Fruit fly (Drosophila melanogaster) whole organism, embryonic: ENCODE data around the gene Parg.

Source experiments
- Adf1 ChIP-seq: fragments of 200-800 bp; sonication (Bioruptor generic); IDR thresholded peaks from 2 replicates; pipeline ENCODE4 v1.3.6; 2022; ENCODE audit warnings: missing biosample characterization, missing genetic modification characterization
- Atf-2 ChIP-seq: fragments of 200-800 bp; sonication (Bioruptor generic); optimal IDR thresholded peaks from 2 replicates; lab custom pipeline; 2016; ENCODE audit warnings: missing biosample characterization, missing genetic modification characterization
- Bgb ChIP-seq: fragments of 200-800 bp; sonication (Bioruptor generic); IDR thresholded peaks from 2 replicates; pipeline ENCODE4 v1.3.6; 2022; ENCODE audit warnings: missing biosample characterization, missing genetic modification characterization; ENCODE audit not compliant: partially characterized antibody
- Blimp-1 ChIP-seq: fragments of 200-800 bp; sonication (Bioruptor generic); optimal IDR thresholded peaks from 3 replicates; lab custom pipeline; 2018; ENCODE audit warnings: missing biosample characterization, missing genetic modification characterization, mild to moderate bottlenecking, moderate library complexity, missing genetic modification reagents
- C15 ChIP-seq: fragments of 200-800 bp; sonication (Bioruptor generic); IDR thresholded peaks from 3 replicates; pipeline ENCODE4 v1.3.6; 2022; ENCODE audit warnings: missing biosample characterization, missing genetic modification characterization
- CG10209 ChIP-seq: fragments of 200-800 bp; sonication (Bioruptor generic); optimal IDR thresholded peaks from 3 replicates; lab custom pipeline; 2017; ENCODE audit warnings: missing biosample characterization, mild to moderate bottlenecking, missing genetic modification characterization, missing genetic modification reagents
- CG10274 ChIP-seq: fragments of 200-800 bp; sonication (Bioruptor generic); optimal IDR thresholded peaks from 3 replicates; lab custom pipeline; 2017; ENCODE audit warnings: missing biosample characterization, mild to moderate bottlenecking, missing genetic modification characterization
- CG10462 ChIP-seq: fragments of 200-800 bp; sonication (Bioruptor generic); optimal IDR thresholded peaks from 2 replicates; lab custom pipeline; 2016; ENCODE audit warnings: missing biosample characterization, missing genetic modification characterization
- CG11456 ChIP-seq: fragments of 200-800 bp; sonication (Bioruptor generic); IDR thresholded peaks from 3 replicates; pipeline ENCODE4 v1.3.6; 2022; ENCODE audit warnings: missing biosample characterization, missing genetic modification characterization
- CG11723 ChIP-seq: fragments of 200-800 bp; sonication (Bioruptor generic); optimal IDR thresholded peaks from 2 replicates; lab custom pipeline; 2017; ENCODE audit warnings: missing biosample characterization, mild to moderate bottlenecking, missing genetic modification characterization
- CG12942 ChIP-seq: fragments of 200-800 bp; sonication (Bioruptor generic); optimal IDR thresholded peaks from 3 replicates; lab custom pipeline; 2016; ENCODE audit warnings: missing biosample characterization, missing genetic modification characterization
- CG14667 ChIP-seq: fragments of 200-800 bp; sonication (Bioruptor generic); IDR thresholded peaks from 2 replicates; pipeline ENCODE4 v1.3.6; 2022; ENCODE audit warnings: missing biosample characterization, missing genetic modification characterization
- CG1529 ChIP-seq: fragments of 200-800 bp; sonication (Bioruptor generic); optimal IDR thresholded peaks from 3 replicates; lab custom pipeline; 2018; ENCODE audit warnings: missing biosample characterization, missing genetic modification characterization
- CG1603 ChIP-seq: fragments of 200-800 bp; sonication (Bioruptor generic); optimal IDR thresholded peaks from 2 replicates; lab custom pipeline; 2019; ENCODE audit warnings: missing biosample characterization, mild to moderate bottlenecking, missing genetic modification characterization, moderate library complexity
- CG18476 ChIP-seq: fragments of 200-800 bp; sonication (Bioruptor generic); optimal IDR thresholded peaks from 2 replicates; lab custom pipeline; 2016; ENCODE audit warnings: missing biosample characterization, mild to moderate bottlenecking, missing genetic modification characterization
- CG18619 ChIP-seq: fragments of 200-800 bp; sonication (Bioruptor generic); optimal IDR thresholded peaks from 3 replicates; lab custom pipeline; 2017; ENCODE audit warnings: missing biosample characterization, mild to moderate bottlenecking, missing genetic modification characterization
- CG2116 ChIP-seq: fragments of 200-800 bp; sonication (Bioruptor generic); optimal IDR thresholded peaks from 3 replicates; lab custom pipeline; 2018; ENCODE audit warnings: missing biosample characterization, mild to moderate bottlenecking, missing genetic modification characterization
- CG3163 ChIP-seq: fragments of 200-800 bp; sonication (Bioruptor generic); optimal IDR thresholded peaks from 3 replicates; lab custom pipeline; 2016; ENCODE audit warnings: missing biosample characterization, missing genetic modification characterization
- CG34376 ChIP-seq: fragments of 200-800 bp; sonication (Bioruptor generic); optimal IDR thresholded peaks from 2 replicates; lab custom pipeline; 2018; ENCODE audit warnings: missing biosample characterization, mild to moderate bottlenecking, missing genetic modification characterization
- CG4404 ChIP-seq: fragments of 200-800 bp; sonication (Bioruptor generic); IDR thresholded peaks from 2 replicates; pipeline ENCODE4 v1.3.6; 2022; ENCODE audit warnings: missing biosample characterization, missing genetic modification characterization
- CG6254 ChIP-seq: fragments of 200-800 bp; sonication (Bioruptor generic); optimal IDR thresholded peaks from 3 replicates; lab custom pipeline; 2017; ENCODE audit warnings: mild to moderate bottlenecking, missing biosample characterization, missing genetic modification reagents, missing genetic modification characterization
- CG7271 ChIP-seq: fragments of 200-800 bp; sonication (Bioruptor generic); optimal IDR thresholded peaks from 2 replicates; lab custom pipeline; 2018; ENCODE audit warnings: missing biosample characterization, mild to moderate bottlenecking, missing genetic modification characterization, moderate library complexity
- CG8944 ChIP-seq: fragments of 200-800 bp; sonication (Bioruptor generic); optimal IDR thresholded peaks from 3 replicates; lab custom pipeline; 2016; ENCODE audit warnings: missing biosample characterization, missing genetic modification characterization
- CG9609 ChIP-seq: fragments of 200-800 bp; sonication (Bioruptor generic); optimal IDR thresholded peaks from 3 replicates; lab custom pipeline; 2016; ENCODE audit warnings: missing biosample characterization, missing genetic modification characterization
- CoRest ChIP-seq: fragments of 200-800 bp; sonication (Bioruptor generic); optimal IDR thresholded peaks from 3 replicates; lab custom pipeline; 2018; ENCODE audit warnings: missing biosample characterization, mild to moderate bottlenecking, missing genetic modification characterization, moderate library complexity
- Dref ChIP-seq: fragments of 200-800 bp; sonication (Bioruptor generic); IDR thresholded peaks from 2 replicates; pipeline ENCODE4 v1.3.6; 2022; ENCODE audit warnings: missing biosample characterization, missing genetic modification characterization
- H2.0 ChIP-seq: fragments of 200-800 bp; sonication (Bioruptor generic); IDR thresholded peaks from 2 replicates; pipeline ENCODE4 v1.3.6; 2022; ENCODE audit warnings: missing biosample characterization, missing genetic modification characterization
- HmgZ ChIP-seq: fragments of 200-800 bp; sonication (Bioruptor generic); optimal IDR thresholded peaks from 2 replicates; lab custom pipeline; 2018; ENCODE audit warnings: missing biosample characterization, mild to moderate bottlenecking, missing genetic modification characterization
- Lim3 ChIP-seq: fragments of 200-800 bp; sonication (Bioruptor generic); IDR thresholded peaks from 2 replicates; pipeline ENCODE4 v1.3.6; 2022; ENCODE audit warnings: missing biosample characterization, missing genetic modification characterization
- NC2α ChIP-seq: fragments of 200-800 bp; sonication (Bioruptor generic); optimal IDR thresholded peaks from 2 replicates; lab custom pipeline; 2016; ENCODE audit warnings: missing biosample characterization, missing genetic modification characterization
- Nf-YA ChIP-seq: fragments of 200-800 bp; sonication (Bioruptor generic); IDR thresholded peaks from 2 replicates; pipeline ENCODE4 v1.3.6; 2022; ENCODE audit warnings: missing biosample characterization, missing genetic modification characterization
- Nf-YC ChIP-seq: fragments of 200-800 bp; optimal IDR thresholded peaks from 3 replicates; lab custom pipeline; 2019; ENCODE audit warnings: missing biosample characterization, mild to moderate bottlenecking, missing genetic modification characterization, moderate library complexity
- Pdp1 ChIP-seq, 2 experiments: fragments of 200-800 bp; sonication (Bioruptor generic); optimal IDR thresholded peaks; 3 replicates each; lab custom pipeline; 2016; ENCODE audit warnings: missing biosample characterization in 2 of 2, missing genetic modification characterization in 2 of 2, mild to moderate bottlenecking in 1 of 2, moderate library complexity in 1 of 2
- bab2 ChIP-seq: fragments of 200-800 bp; sonication (Bioruptor generic); optimal IDR thresholded peaks from 2 replicates; lab custom pipeline; 2016; ENCODE audit warnings: missing biosample characterization, missing genetic modification characterization
- cad ChIP-seq: fragments of >200 bp; optimal IDR thresholded peaks from 2 replicates; lab custom pipeline; 2017; ENCODE audit warnings: missing biosample characterization, missing genetic modification characterization
- cas ChIP-seq: fragments of 200-800 bp; sonication (Bioruptor generic); IDR thresholded peaks from 2 replicates; pipeline ENCODE4 v1.3.6; 2022; ENCODE audit warnings: missing biosample characterization, missing genetic modification characterization
- crc ChIP-seq: fragments of 200-800 bp; sonication (Bioruptor generic); optimal IDR thresholded peaks from 2 replicates; lab custom pipeline; 2016; ENCODE audit warnings: missing biosample characterization, missing genetic modification characterization
- crol ChIP-seq: fragments of 200-800 bp; sonication (Bioruptor generic); IDR thresholded peaks from 2 replicates; pipeline ENCODE4 v1.3.6; 2022; ENCODE audit warnings: missing biosample characterization, missing genetic modification characterization
- dati ChIP-seq: fragments of 200-800 bp; sonication (Bioruptor generic); IDR thresholded peaks from 2 replicates; pipeline ENCODE4 v1.3.6; 2022; ENCODE audit warnings: missing biosample characterization, missing genetic modification characterization
- kni ChIP-seq: fragments of 200-800 bp; sonication (Bioruptor generic); optimal IDR thresholded peaks from 3 replicates; lab custom pipeline; 2017; ENCODE audit warnings: mild to moderate bottlenecking, missing biosample characterization, missing genetic modification reagents, missing genetic modification characterization
- onecut ChIP-seq: fragments of 200-800 bp; sonication (Bioruptor generic); IDR thresholded peaks from 2 replicates; pipeline ENCODE4 v1.3.6; 2022; ENCODE audit warnings: missing biosample characterization, missing genetic modification characterization
- pzg ChIP-seq: fragments of 200-800 bp; sonication (Bioruptor generic); optimal IDR thresholded peaks from 3 replicates; lab custom pipeline; 2018; ENCODE audit warnings: missing biosample characterization, mild to moderate bottlenecking, missing genetic modification characterization, moderate library complexity
- sd ChIP-seq: fragments of 200-800 bp; sonication (Bioruptor generic); optimal IDR thresholded peaks from 3 replicates; lab custom pipeline; 2018; ENCODE audit warnings: missing biosample characterization, mild to moderate bottlenecking, missing genetic modification characterization, moderate library complexity
- shn ChIP-seq: fragments of 200-800 bp; sonication (Bioruptor generic); optimal IDR thresholded peaks from 3 replicates; lab custom pipeline; 2016; ENCODE audit warnings: missing biosample characterization, missing genetic modification characterization
- sima ChIP-seq: fragments of 200-800 bp; sonication (Bioruptor generic); optimal IDR thresholded peaks from 2 replicates; lab custom pipeline; 2016; ENCODE audit warnings: missing biosample characterization, missing genetic modification characterization
- slbo ChIP-seq: fragments of 200-800 bp; sonication (Bioruptor generic); IDR thresholded peaks from 2 replicates; pipeline ENCODE4 v1.3.6; 2022; ENCODE audit warnings: missing biosample characterization, missing genetic modification characterization
- slou ChIP-seq: fragments of 200-800 bp; sonication (Bioruptor generic); optimal IDR thresholded peaks from 3 replicates; lab custom pipeline; 2016; ENCODE audit warnings: missing biosample characterization, missing genetic modification characterization
- tup ChIP-seq: fragments of 200-800 bp; sonication (Bioruptor generic); optimal IDR thresholded peaks from 2 replicates; lab custom pipeline; 2016; ENCODE audit warnings: missing biosample characterization, mild to moderate bottlenecking, missing genetic modification characterization, moderate library complexity
- unpg ChIP-seq: fragments of 200-800 bp; sonication (Bioruptor generic); optimal IDR thresholded peaks from 3 replicates; lab custom pipeline; 2018; ENCODE audit warnings: missing biosample characterization, mild to moderate bottlenecking, missing genetic modification characterization, moderate library complexity
- zf30C ChIP-seq: fragments of 200-800 bp; sonication (Bioruptor generic); optimal IDR thresholded peaks from 3 replicates; lab custom pipeline; 2018; ENCODE audit warnings: missing biosample characterization, mild to moderate bottlenecking, missing genetic modification characterization

Gene Parg

dm6 chrX:3720176-3720981 lies 49.1 kb upstream of the Parg start (continued):
- TF ChIP-seq CG4404 (GFP tag; lab: Robert Waterston, UW): no peak
- TF ChIP-seq bab2 (GFP tag; lab: Kevin White, UChicago): no peak
- TF ChIP-seq CG11723 (GFP tag; lab: Kevin White, UChicago): no peak
- TF ChIP-seq C15: no peak
- no peak for TF ChIP-seq cad
- peak; percentile 10 for TF ChIP-seq CG1603 (tag; lab: Kevin White, UChicago)
- TF ChIP-seq dati: no peak
- TF ChIP-seq unpg (GFP tag; lab: Kevin White, UChicago): peak; percentile 11
- no peak for TF ChIP-seq Lim3 (GFP tag; lab: Robert Waterston, UW)
- no peak for TF ChIP-seq CG14667 (GFP tag; lab: Robert Waterston, UW)
- 0 out of 3 replicates have a peak, but pooled peaks have one; percentile 32 for TF ChIP-seq CG11456 (GFP tag; lab: Robert Waterston, UW)
- no peak for TF ChIP-seq crc
- no peak for TF ChIP-seq cas (GFP tag; lab: Robert Waterston, UW)
- TF ChIP-seq Dref (GFP tag; lab: Robert Waterston, UW): no peak
- TF ChIP-seq kni (GFP tag; lab: Kevin White, UChicago): no peak
- peak; percentile 33; the same call in 1 of the 2 replicates for TF ChIP-seq slbo
- no peak for TF ChIP-seq CG10462
- 0 out of 2 replicates have a peak, but pooled peaks have one; percentile 27 for TF ChIP-seq H2.0 (GFP tag; lab: Robert Waterston, UW)
- no peak for TF ChIP-seq HmgZ
- TF ChIP-seq CG18619 (GFP tag; lab: Kevin White, UChicago): no peak
- peak; percentile 13 for TF ChIP-seq zf30C (GFP tag; lab: Kevin White, UChicago)
- TF ChIP-seq CG10209 (GFP tag; lab: Kevin White, UChicago): no peak
- TF ChIP-seq shn (GFP tag; lab: Kevin White, UChicago): no peak
- TF ChIP-seq CG6254: no peak
- TF ChIP-seq NC2α (GFP tag; lab: Kevin White, UChicago): no peak
- TF ChIP-seq CG2116 (GFP tag; lab: Kevin White, UChicago): no peak
- no peak for TF ChIP-seq CG8944 (GFP tag; lab: Kevin White, UChicago)
- no peak for TF ChIP-seq CG1529 (GFP tag; lab: Kevin White, UChicago)
- no peak for TF ChIP-seq Nf-YC (tag; lab: Kevin White, UChicago)
- TF ChIP-seq CG12942 (GFP tag; lab: Kevin White, UChicago): no peak
- peak; percentile 26; the same call in 1 of the 2 replicates for TF ChIP-seq Adf1 (GFP tag; lab: Robert Waterston, UW)
- TF ChIP-seq CG18476: no peak
- no peak for TF ChIP-seq CG9609 (GFP tag; lab: Kevin White, UChicago)
- no peak for TF ChIP-seq Atf-2
- TF ChIP-seq sd (tag; lab: Kevin White, UChicago): no peak
- TF ChIP-seq crol: peak; percentile 46
- TF ChIP-seq CG7271 (tag; lab: Kevin White, UChicago): no peak
- no peak for TF ChIP-seq pzg
- no peak for TF ChIP-seq onecut
- TF ChIP-seq slou (GFP tag; lab: Kevin White, UChicago): no peak
- no peak for TF ChIP-seq Pdp1 (GFP tag; optimal IDR thresholded peaks at IDR 0.05; lab: Kevin White, UChicago)
- TF ChIP-seq CG3163 (GFP tag; lab: Kevin White, UChicago): no peak
- no peak for TF ChIP-seq Bgb (GFP tag; lab: Robert Waterston, UW)
- TF ChIP-seq CoRest (tag; lab: Kevin White, UChicago): no peak
- TF ChIP-seq sima (GFP tag; lab: Kevin White, UChicago): no peak
- no peak for TF ChIP-seq tup
- no peak for TF ChIP-seq Nf-YA (GFP tag; lab: Robert Waterston, UW)
- no peak for TF ChIP-seq Blimp-1
- TF ChIP-seq CG10274 (GFP tag; lab: Kevin White, UChicago): no peak
- no peak for TF ChIP-seq CG34376 (GFP tag; lab: Kevin White, UChicago)
